Fruit fly (Drosophila melanogaster) whole organism, prepupa: ENCODE results near the gene CG18661.

Experiments
- Blimp-1 ChIP-seq: fragments of 200-800 bp; sonication (Bioruptor generic); optimal IDR thresholded peaks from 3 replicates; lab custom pipeline; 2017; ENCODE audit warnings: missing biosample characterization, missing genetic modification characterization, mild to moderate bottlenecking, moderate library complexity, missing genetic modification reagents
- CG10669 ChIP-seq: fragments of 200-800 bp; sonication (Bioruptor generic); optimal IDR thresholded peaks from 3 replicates; lab custom pipeline; 2018; ENCODE audit warnings: missing biosample characterization, mild to moderate bottlenecking, missing genetic modification characterization, moderate library complexity
- CG11294 ChIP-seq: fragments of 200-800 bp; sonication (Bioruptor generic); IDR thresholded peaks from 2 replicates; pipeline ENCODE4 v1.3.6; 2022; ENCODE audit warnings: missing biosample characterization, missing genetic modification characterization
- CG11902 ChIP-seq: fragments of 200-800 bp; sonication (Bioruptor generic); optimal IDR thresholded peaks from 3 replicates; lab custom pipeline; 2016; ENCODE audit warnings: missing biosample characterization, missing genetic modification characterization
- CG1621 ChIP-seq: fragments of 200-800 bp; sonication (Bioruptor generic); optimal IDR thresholded peaks from 3 replicates; lab custom pipeline; 2018; ENCODE audit warnings: missing biosample characterization, mild to moderate bottlenecking, missing genetic modification characterization
- CG16779 ChIP-seq: fragments of 200-800 bp; sonication (Bioruptor generic); optimal IDR thresholded peaks from 3 replicates; lab custom pipeline; 2017; ENCODE audit warnings: missing biosample characterization, mild to moderate bottlenecking, missing genetic modification characterization
- CG3032 ChIP-seq: fragments of 200-800 bp; optimal IDR thresholded peaks from 2 replicates; lab custom pipeline; 2019; ENCODE audit warnings: missing biosample characterization, mild to moderate bottlenecking, missing genetic modification characterization, moderate library complexity
- CG31627 ChIP-seq: fragments of 200-800 bp; sonication (Bioruptor generic); optimal IDR thresholded peaks from 3 replicates; lab custom pipeline; 2016; ENCODE audit warnings: missing biosample characterization, missing genetic modification characterization
- CG34406 ChIP-seq: fragments of 200-800 bp; sonication (Bioruptor generic); optimal IDR thresholded peaks from 3 replicates; lab custom pipeline; 2016; ENCODE audit warnings: missing biosample characterization, missing genetic modification characterization
- CG3919 ChIP-seq: fragments of 200-800 bp; sonication (Bioruptor generic); optimal IDR thresholded peaks from 3 replicates; lab custom pipeline; 2016; ENCODE audit warnings: missing biosample characterization, missing genetic modification characterization
- CG4318 ChIP-seq: fragments of 200-800 bp; sonication (Bioruptor generic); optimal IDR thresholded peaks from 3 replicates; lab custom pipeline; 2017; ENCODE audit warnings: missing biosample characterization, mild to moderate bottlenecking, missing genetic modification characterization
- CG6163 ChIP-seq: fragments of 200-800 bp; sonication (Bioruptor generic); IDR thresholded peaks from 3 replicates; pipeline ENCODE4 v1.3.6; 2022; ENCODE audit warnings: missing biosample characterization, missing genetic modification characterization
- CG6276 ChIP-seq: fragments of 200-800 bp; sonication (Bioruptor generic); optimal IDR thresholded peaks from 2 replicates; lab custom pipeline; 2017; ENCODE audit warnings: missing biosample characterization, mild to moderate bottlenecking, missing genetic modification characterization
- CG6808 ChIP-seq: fragments of 200-800 bp; sonication (Bioruptor generic); optimal IDR thresholded peaks from 3 replicates; lab custom pipeline; 2017; ENCODE audit warnings: missing biosample characterization, missing genetic modification characterization, mild to moderate bottlenecking, moderate library complexity, missing genetic modification reagents
- CG6854 ChIP-seq: fragments of 200-800 bp; sonication (Bioruptor generic); optimal IDR thresholded peaks from 2 replicates; lab custom pipeline; 2017; ENCODE audit warnings: missing biosample characterization, mild to moderate bottlenecking, missing genetic modification characterization
- CG7368 ChIP-seq: fragments of 200-800 bp; sonication (Bioruptor generic); optimal IDR thresholded peaks from 3 replicates; lab custom pipeline; 2016; ENCODE audit warnings: missing biosample characterization, missing genetic modification characterization
- CG8119 ChIP-seq: fragments of 200-800 bp; sonication (Bioruptor generic); IDR thresholded peaks from 3 replicates; pipeline ENCODE4 v1.3.6; 2022; ENCODE audit warnings: missing biosample characterization, missing genetic modification characterization
- CG8319 ChIP-seq: fragments of 200-800 bp; sonication (Bioruptor generic); optimal IDR thresholded peaks from 3 replicates; lab custom pipeline; 2016; ENCODE audit warnings: missing biosample characterization, missing genetic modification characterization
- CG8632 ChIP-seq: fragments of 200-800 bp; sonication (Bioruptor generic); optimal IDR thresholded peaks from 3 replicates; lab custom pipeline; 2016; ENCODE audit warnings: missing biosample characterization, missing genetic modification characterization
- CG9139 ChIP-seq: fragments of 200-800 bp; sonication (Bioruptor generic); optimal IDR thresholded peaks from 3 replicates; lab custom pipeline; 2017; ENCODE audit warnings: missing biosample characterization, mild to moderate bottlenecking, missing genetic modification characterization
- Eip78C ChIP-seq: fragments of 200-800 bp; sonication (Bioruptor generic); peaks from one replicate; lab custom pipeline; 2016; ENCODE audit warnings: missing biosample characterization, missing genetic modification characterization
- Ets96B ChIP-seq: fragments of 200-800 bp; optimal IDR thresholded peaks from 2 replicates; lab custom pipeline; 2019; ENCODE audit warnings: missing biosample characterization, mild to moderate bottlenecking, missing genetic modification characterization, moderate library complexity
- Hr38 ChIP-seq: sonication (Bioruptor generic); optimal IDR thresholded peaks from 2 replicates; lab custom pipeline; 2016; ENCODE audit warnings: missing biosample characterization, missing genetic modification characterization
- Hr39 ChIP-seq: fragments of 200-800 bp; sonication (Bioruptor generic); optimal IDR thresholded peaks from 2 replicates; lab custom pipeline; 2016; ENCODE audit warnings: missing biosample characterization, missing genetic modification characterization
- OdsH ChIP-seq: fragments of 200-800 bp; sonication (Bioruptor generic); optimal IDR thresholded peaks from 3 replicates; lab custom pipeline; 2016; ENCODE audit warnings: missing biosample characterization, missing genetic modification characterization
- Smox ChIP-seq: fragments of 200-800 bp; sonication (Bioruptor generic); optimal IDR thresholded peaks from 3 replicates; lab custom pipeline; 2016; ENCODE audit warnings: missing biosample characterization, missing genetic modification characterization
- Sox15 ChIP-seq: fragments of 200-800 bp; sonication (Bioruptor generic); optimal IDR thresholded peaks from 3 replicates; lab custom pipeline; 2016; ENCODE audit warnings: missing biosample characterization, missing genetic modification characterization
- achi ChIP-seq: fragments of 200-800 bp; sonication (Bioruptor generic); optimal IDR thresholded peaks from 3 replicates; lab custom pipeline; 2016; ENCODE audit warnings: missing biosample characterization, missing genetic modification characterization
- acj6 ChIP-seq: fragments of 200-800 bp; sonication (Bioruptor generic); optimal IDR thresholded peaks from 3 replicates; lab custom pipeline; 2016; ENCODE audit warnings: missing biosample characterization, missing genetic modification characterization
- cyc ChIP-seq: fragments of 200-800 bp; sonication (Bioruptor generic); optimal IDR thresholded peaks from 3 replicates; lab custom pipeline; 2016; ENCODE audit warnings: missing biosample characterization, missing genetic modification characterization
- dsx ChIP-seq: fragments of 200-800 bp; optimal IDR thresholded peaks from 3 replicates; lab custom pipeline; 2019; ENCODE audit warnings: missing biosample characterization, mild to moderate bottlenecking, missing genetic modification characterization, moderate library complexity; ENCODE audit not compliant: poor library complexity, severe bottlenecking
- fd59A ChIP-seq: fragments of 200-800 bp; sonication (Bioruptor generic); optimal IDR thresholded peaks from 2 replicates; lab custom pipeline; 2017; ENCODE audit warnings: missing biosample characterization, mild to moderate bottlenecking, missing genetic modification characterization, missing genetic modification reagents
- fkh ChIP-seq: fragments of 200-800 bp; sonication (Bioruptor generic); optimal IDR thresholded peaks from 3 replicates; lab custom pipeline; 2017; ENCODE audit warnings: missing biosample characterization, mild to moderate bottlenecking, missing genetic modification characterization, moderate library complexity
- lz ChIP-seq: fragments of 200-800 bp; sonication (Bioruptor generic); optimal IDR thresholded peaks from 3 replicates; lab custom pipeline; 2016; ENCODE audit warnings: missing biosample characterization, missing genetic modification characterization
- net ChIP-seq: fragments of 200-800 bp; sonication (Bioruptor generic); optimal IDR thresholded peaks from 3 replicates; lab custom pipeline; 2016; ENCODE audit warnings: missing biosample characterization, missing genetic modification characterization
- pdm3 ChIP-seq: fragments of 200-800 bp; sonication (Bioruptor generic); optimal IDR thresholded peaks from 3 replicates; lab custom pipeline; 2016; ENCODE audit warnings: missing biosample characterization, missing genetic modification characterization
- salr ChIP-seq, 2 experiments: fragments of 200-800 bp; sonication (Bioruptor generic); optimal IDR thresholded peaks; 3 replicates each; lab custom pipeline; 2016 to 2018; ENCODE audit warnings: missing biosample characterization in 2 of 2, missing genetic modification characterization in 2 of 2, mild to moderate bottlenecking in 1 of 2
- spab ChIP-seq: fragments of 200-800 bp; sonication (Bioruptor generic); optimal IDR thresholded peaks from 2 replicates; lab custom pipeline; 2017; ENCODE audit warnings: missing biosample characterization, mild to moderate bottlenecking, missing genetic modification characterization, missing genetic modification reagents
- ss ChIP-seq, 2 experiments: fragments of 200-800 bp; sonication (Bioruptor generic); optimal IDR thresholded peaks; 2 replicates in 1 of 2; 3 replicates in 1 of 2; lab custom pipeline; 2017 to 2018; ENCODE audit warnings: mild to moderate bottlenecking in 2 of 2, missing biosample characterization in 2 of 2, missing genetic modification characterization in 2 of 2, moderate library complexity in 1 of 2
- svp ChIP-seq: fragments of 200-800 bp; sonication (Bioruptor generic); peaks from one replicate; lab custom pipeline; 2016; ENCODE audit warnings: missing biosample characterization, missing genetic modification characterization

CG18661 gene

dm6 chr2L:8975328-8975727, 22.1 kb upstream of the CG18661 start, which contains the start of gene CG9541:
TSS of gene CG9541 (minus strand) at chr2L:8975428.
- TF ChIP-seq achi (GFP tag; lab: Kevin White, UChicago): no peak
- TF ChIP-seq Blimp-1: no peak
- no peak for TF ChIP-seq CG6808 (GFP tag; lab: Kevin White, UChicago)
- TF ChIP-seq lz: no peak
- TF ChIP-seq CG6854 (GFP tag; lab: Kevin White, UChicago): no peak
- TF ChIP-seq fkh (GFP tag; lab: Kevin White, UChicago): no peak
- TF ChIP-seq CG3919 (GFP tag; lab: Kevin White, UChicago): no peak
- TF ChIP-seq Hr39 (GFP tag; lab: Kevin White, UChicago): no peak
- TF ChIP-seq acj6 (GFP tag; lab: Kevin White, UChicago): no peak
- no peak for TF ChIP-seq OdsH
- TF ChIP-seq spab (GFP tag; lab: Kevin White, UChicago): no peak

- TF ChIP-seq CG11902 (GFP tag; lab: Kevin White, UChicago): no peak
- TF ChIP-seq CG9139 (GFP tag; lab: Kevin White, UChicago): no peak
- TF ChIP-seq Ets96B: no peak
- TF ChIP-seq CG6808 (GFP tag; lab: Kevin White, UChicago): no peak
- no peak for TF ChIP-seq CG3919 (GFP tag; lab: Kevin White, UChicago)
- no peak for TF ChIP-seq CG8319 (GFP tag; lab: Kevin White, UChicago)
- TF ChIP-seq ss (GFP tag; optimal IDR thresholded peaks at IDR 0.05; lab: Kevin White, UChicago): no peak
- TF ChIP-seq lz: no peak
- TF ChIP-seq pdm3 (GFP tag; lab: Kevin White, UChicago): no peak
- TF ChIP-seq net: no peak
- TF ChIP-seq salr (GFP tag; optimal IDR thresholded peaks at IDR 0.05; lab: Kevin White, UChicago): no peak
- TF ChIP-seq dsx (GFP tag; lab: Kevin White, UChicago): no peak
- TF ChIP-seq Hr38 (GFP tag; lab: Kevin White, UChicago): no peak
- TF ChIP-seq CG8632 (GFP tag; lab: Kevin White, UChicago): no peak
- TF ChIP-seq CG31627 (GFP tag; lab: Kevin White, UChicago): no peak
- no peak for TF ChIP-seq CG8119 (GFP tag; lab: Robert Waterston, UW)
These were observed 17.0 kb upstream of the CG18661 start, which contains the start of gene CG18662 for dm6 chr2L:8980359-8980758. TSS of gene CG18662 (plus strand) at chr2L:8980659.

- no peak for TF ChIP-seq achi (GFP tag; lab: Kevin White, UChicago)
- TF ChIP-seq fkh (GFP tag; lab: Kevin White, UChicago): peak; percentile 47
- peak; percentile 15 for TF ChIP-seq Eip78C (GFP tag; lab: Kevin White, UChicago)
These were observed 14.7 kb upstream of the CG18661 start for dm6 chr2L:8982584-8983302.

- TF ChIP-seq net (peak; percentile 90), svp (peak; percentile 98), CG8119 (GFP tag; lab: Robert Waterston, UW) (peak; percentile 98), CG6276 (GFP tag; lab: Kevin White, UChicago) (peak; percentile 93), CG3032 (tag; lab: Kevin White, UChicago) (peak; percentile 93), CG10669 (GFP tag; lab: Kevin White, UChicago) (peak; percentile 90), CG16779 (tag; lab: Kevin White, UChicago) (peak; percentile 76), salr (GFP tag; optimal IDR thresholded peaks at IDR 0.05; lab: Kevin White, UChicago) (peak; percentile 66 to 94), Smox (GFP tag; lab: Kevin White, UChicago) (peak; percentile 97), CG4318 (GFP tag; lab: Kevin White, UChicago) (peak; percentile 82), CG9139 (GFP tag; lab: Kevin White, UChicago) (peak; percentile 84), OdsH (peak; percentile 96), CG8632 (GFP tag; lab: Kevin White, UChicago) (peak; percentile 95), fd59A (GFP tag; lab: Kevin White, UChicago) (peak; percentile 85), CG7368 (GFP tag; lab: Kevin White, UChicago) (peak; percentile 90), CG8319 (GFP tag; lab: Kevin White, UChicago) (peak; percentile 88), Hr39 (GFP tag; lab: Kevin White, UChicago) (peak; percentile 91), Ets96B (peak; percentile 86), CG1621 (tag; lab: Kevin White, UChicago) (peak; percentile 90), ss (GFP tag; optimal IDR thresholded peaks at IDR 0.05; lab: Kevin White, UChicago) (peak; percentile 86 to 90), Hr38 (GFP tag; lab: Kevin White, UChicago) (no peak), lz (peak; percentile 94), CG11294 (GFP tag; lab: Robert Waterston, UW) (peak; percentile 92), Sox15 (peak; percentile 80), CG6163 (GFP tag; lab: Robert Waterston, UW) (peak; percentile 96), CG34406 (peak; percentile 96), CG31627 (GFP tag; lab: Kevin White, UChicago) (peak; percentile 95), fkh (GFP tag; lab: Kevin White, UChicago) (peak; percentile 87), cyc (peak; percentile 96)
These were observed 12.6 kb upstream of the CG18661 start, which contains the start of gene CG13101 for dm6 chr2L:8984614-8985318. TSS of gene CG13101 (minus strand) at chr2L:8984872.
